Worm (Caenorhabditis elegans): Measurements from ENCODE around the gene srlf-27.

- no peak for TF ChIP-seq ztf-11 (tag; optimal IDR thresholded peaks at IDR 0.05)
- no peak for TF ChIP-seq lin-13 (tag; optimal IDR thresholded peaks at IDR 0.05)
- no peak for TF ChIP-seq zip-8 (tag; optimal IDR thresholded peaks at IDR 0.05)
Observed at ce11 chrIV:14614176-14614740, 23.3 kb upstream of the srlf-27 start.

All from whole organism, mixed stage, embryonic.